Worm (Caenorhabditis elegans) whole organism, early embryonic: ENCODE data around the gene F45B8.5.

Experiments used
- ama-1 ChIP-seq: fragments of 150-350 bp; optimal IDR thresholded peaks from 2 replicates; lab custom pipeline; 2014
- pes-1 ChIP-seq: fragments of 200-800 bp; sonication (Bioruptor generic); IDR thresholded peaks from 2 replicates; pipeline ENCODE4 v1.3.6; 2022; ENCODE audit warnings: missing genetic modification reagents, missing genetic modification characterization, missing compliant biosample characterization

- TF ChIP-seq ama-1 (lab: Kevin White, UChicago) (no peak), pes-1 (GFP tag; lab: Robert Waterston, UW) (no peak)
These were observed at the start of gene F45B8.5 for ce11 chrX:14965761-14966160.
